Worm (Caenorhabditis elegans) whole organism, young adult: ENCODE measurements around the gene sea-2.
A peak's percentile ranks its signal among the peaks of the same experiment; 100 is the strongest.

Source experiments
- B0336.3 ChIP-seq: fragments of 200-800 bp; sonication (Bioruptor generic); IDR thresholded peaks from 2 replicates; pipeline ENCODE4 v1.3.6; 2022; ENCODE audit warnings: missing genetic modification characterization, missing compliant biosample characterization
- C06A6.2 ChIP-seq: fragments of 200-800 bp; sonication (Bioruptor generic); conservative IDR thresholded peaks from 2 replicates; pipeline ENCODE4 v1.3.6; 2022; ENCODE audit warnings: missing genetic modification characterization, missing compliant biosample characterization
- F23B12.7 ChIP-seq: sonication (generic microtip); optimal IDR thresholded peaks from 2 replicates; lab custom pipeline; 2017; ENCODE audit warnings: missing genetic modification characterization, mild to moderate bottlenecking, missing compliant biosample characterization, antibody characterized with exemption, moderate library complexity; ENCODE audit not compliant: insufficient read depth
- F39B2.1 ChIP-seq: fragments of 200-800 bp; sonication (Bioruptor generic); IDR thresholded peaks from 2 replicates; pipeline ENCODE4 v1.3.6; 2022; ENCODE audit warnings: missing genetic modification reagents, missing genetic modification characterization, missing compliant biosample characterization
- K11D2.4 ChIP-seq: fragments of 200-800 bp; sonication (Bioruptor generic); IDR thresholded peaks from 2 replicates; pipeline ENCODE4 v1.3.6; 2022; ENCODE audit warnings: missing genetic modification reagents, missing genetic modification characterization, missing compliant biosample characterization
- K12H6.12 ChIP-seq: fragments of 200-800 bp; sonication (Bioruptor generic); optimal IDR thresholded peaks from 2 replicates; lab custom pipeline; 2018; ENCODE audit warnings: mild to moderate bottlenecking, missing genetic modification characterization, missing compliant biosample characterization
- T26A5.8 ChIP-seq: sonication (generic microtip); optimal IDR thresholded peaks from 2 replicates; lab custom pipeline; 2016; ENCODE audit warnings: missing genetic modification characterization, missing compliant biosample characterization
- Y53F4B.3 ChIP-seq: fragments of 200-800 bp; sonication (Bioruptor generic); IDR thresholded peaks from 2 replicates; pipeline ENCODE4 v1.3.6; 2022; ENCODE audit warnings: missing genetic modification reagents, missing genetic modification characterization, missing compliant biosample characterization
- ZK185.1 ChIP-seq: sonication (generic microtip); optimal IDR thresholded peaks from 2 replicates; lab custom pipeline; 2016; ENCODE audit warnings: mild to moderate bottlenecking, missing genetic modification characterization, missing compliant biosample characterization; ENCODE audit not compliant: poor library complexity, severe bottlenecking
- atf-7 ChIP-seq: sonication (generic microtip); optimal IDR thresholded peaks from 2 replicates; lab custom pipeline; 2017; ENCODE audit warnings: mild to moderate bottlenecking, missing genetic modification characterization, missing compliant biosample characterization
- athp-1 ChIP-seq: sonication (generic microtip); optimal IDR thresholded peaks from 2 replicates; lab custom pipeline; 2017; ENCODE audit warnings: mild to moderate bottlenecking, missing genetic modification characterization, missing compliant biosample characterization
- attf-3 ChIP-seq: fragments of 200-800 bp; sonication (Bioruptor generic); conservative IDR thresholded peaks from 2 replicates; pipeline ENCODE4 v1.3.6; 2022; ENCODE audit warnings: missing genetic modification reagents, missing genetic modification characterization, missing compliant biosample characterization
- attf-5 ChIP-seq: fragments of 200-800 bp; sonication (Bioruptor generic); optimal IDR thresholded peaks from 2 replicates; lab custom pipeline; 2018; ENCODE audit warnings: mild to moderate bottlenecking, missing genetic modification characterization, missing compliant biosample characterization
- ccch-3 ChIP-seq: fragments of 200-800 bp; sonication (Bioruptor generic); optimal IDR thresholded peaks from 2 replicates; lab custom pipeline; 2018; ENCODE audit warnings: mild to moderate bottlenecking, missing genetic modification characterization, missing compliant biosample characterization
- cebp-1 ChIP-seq, 2 experiments: fragments of 200-800 bp in 1 of 2; sonication (Bioruptor generic) in 1 of 2; sonication (generic microtip) in 1 of 2; IDR thresholded peaks in 1 of 2; optimal IDR thresholded peaks in 1 of 2; 2 replicates each; pipeline versions ENCODE4 v1.3.6 to Lab custom; 2017 to 2022; ENCODE audit warnings: missing compliant biosample characterization in 2 of 2, missing genetic modification characterization in 2 of 2, mild to moderate bottlenecking in 1 of 2, missing genetic modification reagents in 1 of 2, moderate library complexity in 1 of 2
- ceh-100 ChIP-seq: fragments of 200-800 bp; sonication (Bioruptor generic); IDR thresholded peaks from 2 replicates; pipeline ENCODE4 v1.3.6; 2022; ENCODE audit warnings: missing genetic modification reagents, missing genetic modification characterization, missing compliant biosample characterization
- ceh-27 ChIP-seq: fragments of 200-800 bp; sonication (Bioruptor generic); optimal IDR thresholded peaks from 2 replicates; lab custom pipeline; 2018; ENCODE audit warnings: mild to moderate bottlenecking, missing genetic modification characterization, moderate library complexity, missing compliant biosample characterization
- chd-7 ChIP-seq: sonication (generic microtip); optimal IDR thresholded peaks from 2 replicates; lab custom pipeline; 2016; ENCODE audit warnings: mild to moderate bottlenecking, missing genetic modification characterization, moderate library complexity, missing compliant biosample characterization
- dox-1 ChIP-seq: fragments of 200-800 bp; sonication (Bioruptor generic); IDR thresholded peaks from 2 replicates; pipeline ENCODE4 v1.3.6; 2022; ENCODE audit warnings: missing genetic modification reagents, missing genetic modification characterization, missing compliant biosample characterization
- egl-18 ChIP-seq: fragments of 200-800 bp; sonication (Bioruptor generic); IDR thresholded peaks from 2 replicates; pipeline ENCODE4 v1.3.6; 2022; ENCODE audit warnings: missing genetic modification reagents, missing genetic modification characterization, missing compliant biosample characterization
- egl-44 ChIP-seq: fragments of 200-800 bp; sonication (Bioruptor generic); IDR thresholded peaks from 2 replicates; pipeline ENCODE4 v1.3.6; 2022; ENCODE audit warnings: missing genetic modification reagents, missing genetic modification characterization, missing compliant biosample characterization
- ekl-4 ChIP-seq: fragments of 200-800 bp; sonication (Bioruptor generic); IDR thresholded peaks from 2 replicates; pipeline ENCODE4 v1.3.6; 2022; ENCODE audit warnings: missing genetic modification reagents, missing genetic modification characterization, missing compliant biosample characterization
- hmg-1.2 ChIP-seq: fragments of 200-800 bp; sonication (Bioruptor generic); IDR thresholded peaks from 2 replicates; pipeline ENCODE4 v1.3.6; 2022; ENCODE audit warnings: missing genetic modification reagents, missing genetic modification characterization, missing compliant biosample characterization
- hrde-1 ChIP-seq: sonication (generic microtip); optimal IDR thresholded peaks from 2 replicates; lab custom pipeline; 2016; ENCODE audit warnings: missing genetic modification characterization, mild to moderate bottlenecking, missing compliant biosample characterization, moderate library complexity, missing genotype, missing genetic modification reagents, borderline replicate concordance
- hsf-1 ChIP-seq: fragments of 200-800 bp; sonication (Bioruptor generic); IDR thresholded peaks from 2 replicates; pipeline ENCODE4 v1.3.6; 2022; ENCODE audit warnings: missing genetic modification reagents, missing genetic modification characterization, missing compliant biosample characterization
- let-607 ChIP-seq, 2 experiments: fragments of 200-800 bp in 1 of 2; sonication (Bioruptor generic) in 1 of 2; sonication (generic microtip) in 1 of 2; optimal IDR thresholded peaks; 2 replicates each; lab custom pipeline; 2016 to 2018; ENCODE audit warnings: mild to moderate bottlenecking in 2 of 2, missing compliant biosample characterization in 2 of 2, missing genetic modification characterization in 2 of 2, moderate library complexity in 2 of 2, missing genotype in 1 of 2
- lin-26 ChIP-seq: fragments of 200-800 bp; sonication (Bioruptor generic); IDR thresholded peaks from 2 replicates; pipeline ENCODE4 v1.3.6; 2022; ENCODE audit warnings: missing genetic modification reagents, missing genetic modification characterization, missing compliant biosample characterization
- lin-40 ChIP-seq: sonication (generic microtip); optimal IDR thresholded peaks from 2 replicates; lab custom pipeline; 2016; ENCODE audit warnings: missing genetic modification characterization, mild to moderate bottlenecking, missing compliant biosample characterization, missing genotype, missing genetic modification reagents
- lin-54 ChIP-seq: fragments of 200-800 bp; sonication (Bioruptor generic); optimal IDR thresholded peaks from 2 replicates; lab custom pipeline; 2018; ENCODE audit warnings: mild to moderate bottlenecking, missing genetic modification characterization, missing compliant biosample characterization
- lir-1 ChIP-seq: fragments of 200-800 bp; sonication (Bioruptor generic); conservative IDR thresholded peaks from 2 replicates; pipeline ENCODE4 v1.3.6; 2022; ENCODE audit warnings: missing genetic modification reagents, missing genetic modification characterization, missing compliant biosample characterization
- lsy-27 ChIP-seq: sonication (generic microtip); optimal IDR thresholded peaks from 2 replicates; lab custom pipeline; 2017; ENCODE audit warnings: missing genetic modification characterization, mild to moderate bottlenecking, missing compliant biosample characterization, antibody characterized with exemption, missing genotype, borderline replicate concordance; ENCODE audit not compliant: insufficient read depth
- madf-10 ChIP-seq: sonication (generic microtip); optimal IDR thresholded peaks from 2 replicates; lab custom pipeline; 2016; ENCODE audit warnings: mild to moderate bottlenecking, missing genetic modification characterization, missing compliant biosample characterization
- mcd-1 ChIP-seq: fragments of 200-800 bp; sonication (Bioruptor generic); IDR thresholded peaks from 2 replicates; pipeline ENCODE4 v1.3.6; 2022; ENCODE audit warnings: missing genetic modification reagents, missing genetic modification characterization, missing compliant biosample characterization
- nfyb-1 ChIP-seq: fragments of 200-800 bp; sonication (Bioruptor generic); IDR thresholded peaks from 2 replicates; pipeline ENCODE4 v1.3.6; 2022; ENCODE audit warnings: missing genetic modification reagents, missing genetic modification characterization, missing compliant biosample characterization
- nhr-120 ChIP-seq: fragments of 200-800 bp; sonication (Bioruptor generic); IDR thresholded peaks from 2 replicates; pipeline ENCODE4 v1.3.6; 2022; ENCODE audit warnings: missing genetic modification characterization, missing compliant biosample characterization
- nhr-179 ChIP-seq: sonication (generic microtip); optimal IDR thresholded peaks from 2 replicates; lab custom pipeline; 2016; ENCODE audit warnings: mild to moderate bottlenecking, missing genetic modification characterization, missing compliant biosample characterization
- nhr-80 ChIP-seq: sonication (generic microtip); optimal IDR thresholded peaks from 2 replicates; lab custom pipeline; 2016; ENCODE audit warnings: missing genetic modification characterization, missing compliant biosample characterization
- nhr-90 ChIP-seq: sonication (generic microtip); optimal IDR thresholded peaks from 2 replicates; lab custom pipeline; 2016; ENCODE audit warnings: missing genotype, mild to moderate bottlenecking, missing genetic modification characterization, missing compliant biosample characterization
- pha-4 ChIP-seq: fragments of 150-350 bp; sonication (generic microtip); optimal IDR thresholded peaks from 2 replicates; lab custom pipeline; 2014; ENCODE audit warnings: missing biosample characterization, missing genetic modification reagents, missing genetic modification characterization
- sea-2 ChIP-seq: fragments of 200-800 bp; sonication (Bioruptor generic); IDR thresholded peaks from 2 replicates; pipeline ENCODE4 v1.3.6; 2022; ENCODE audit warnings: missing genetic modification characterization, missing compliant biosample characterization
- snpc-4 ChIP-seq, 5 experiments: fragments of 150-350 bp in 1 of 5; sonication (generic microtip) in 4 of 5; optimal IDR thresholded peaks; 2 replicates each; lab custom pipeline; 2014 to 2018; ENCODE audit warnings: missing genetic modification characterization in 5 of 5, missing biosample characterization in 3 of 5, antibody characterized with exemption in 2 of 5, mild to moderate bottlenecking in 2 of 5, missing compliant biosample characterization in 2 of 5, missing genotype in 2 of 5, moderate library complexity in 2 of 5, missing genetic modification reagents in 1 of 5
- somi-1 ChIP-seq: fragments of 200-800 bp; sonication (Bioruptor generic); optimal IDR thresholded peaks from 2 replicates; lab custom pipeline; 2018; ENCODE audit warnings: mild to moderate bottlenecking, missing genetic modification characterization, missing compliant biosample characterization
- zfh-2 ChIP-seq: fragments of 200-800 bp; sonication (Bioruptor generic); conservative IDR thresholded peaks from 2 replicates; pipeline ENCODE4 v1.3.6; 2022; ENCODE audit warnings: missing genetic modification reagents, missing genetic modification characterization, missing compliant biosample characterization
- zim-3 ChIP-seq: sonication (generic microtip); optimal IDR thresholded peaks from 2 replicates; lab custom pipeline; 2017; ENCODE audit warnings: mild to moderate bottlenecking, missing genetic modification characterization, moderate library complexity, missing compliant biosample characterization
- ztf-22 ChIP-seq: fragments of 200-800 bp; sonication (Bioruptor generic); optimal IDR thresholded peaks from 2 replicates; lab custom pipeline; 2018; ENCODE audit warnings: mild to moderate bottlenecking, missing genetic modification characterization, moderate library complexity, missing compliant biosample characterization

sea-2 gene

DNA sequence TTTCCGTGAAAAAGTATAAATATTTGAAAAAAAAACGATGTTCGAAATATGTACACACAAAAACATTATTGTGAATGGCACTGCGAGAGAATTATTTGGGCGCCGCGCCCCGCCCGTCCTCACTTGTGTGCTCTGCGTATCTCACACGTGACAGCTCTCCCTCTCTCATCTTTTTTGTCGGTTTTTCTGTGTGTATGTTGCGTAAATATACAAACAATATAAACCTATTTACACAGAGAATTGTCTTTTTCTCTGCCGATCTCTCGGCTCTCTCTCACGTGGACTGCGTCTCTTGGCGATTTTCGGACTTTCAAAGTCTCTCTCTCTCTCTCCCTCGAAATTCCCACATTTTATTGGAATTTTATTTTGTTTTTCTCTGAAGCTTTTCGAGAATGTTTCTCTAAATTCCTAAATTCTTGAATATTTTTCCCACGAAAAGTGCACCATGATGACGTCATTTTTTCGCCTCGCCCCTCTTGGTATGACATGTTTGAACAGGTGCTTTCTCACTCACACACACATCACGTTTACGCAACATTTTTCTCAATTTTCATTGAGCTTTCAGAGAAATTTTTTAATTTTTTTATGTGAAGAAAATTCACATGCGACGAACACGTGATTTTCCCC, 8.6 kb downstream of the sea-2 start:
- TF ChIP-seq zim-3 (tag; lab: Kevin White, UChicago) (no peak), chd-7 (tag; lab: Kevin White, UChicago) (peak; percentile 18), F39B2.1 (GFP tag; lab: Robert Waterston, UW) (no peak), B0336.3 (peak; percentile 62; the same call in 1 of the 2 replicates), hrde-1 (no peak), nhr-80 (tag; lab: Kevin White, UChicago) (peak; percentile 85), madf-10 (tag; lab: Kevin White, UChicago) (peak; percentile 37), Y53F4B.3 (GFP tag; lab: Robert Waterston, UW) (no peak), C06A6.2 (GFP tag; lab: Robert Waterston, UW) (0 out of 2 replicates have a peak, but pooled peaks have one; percentile 17), ceh-100 (GFP tag; lab: Robert Waterston, UW) (no peak), pha-4 (tag; lab: Kevin White, UChicago) (peak; percentile 50), athp-1 (tag; lab: Kevin White, UChicago) (peak; percentile 18), attf-3 (GFP tag; lab: Robert Waterston, UW) (no peak), F23B12.7 (tag; lab: Kevin White, UChicago) (peak; percentile 17), snpc-4 (GFP tag; optimal IDR thresholded peaks at IDR 0.05; lab: Kevin White, UChicago) (no peak), snpc-4 (tag; optimal IDR thresholded peaks at IDR 0.05; lab: Kevin White, UChicago) (peak in 3 of 4 experiments; percentile 24 to 48 (median 27)), zfh-2 (GFP tag; lab: Robert Waterston, UW) (peak; percentile 87), T26A5.8 (tag; lab: Kevin White, UChicago) (no peak), atf-7 (peak; percentile 83), ztf-22 (GFP tag; lab: Kevin White, UChicago) (peak; percentile 38), nfyb-1 (peak; percentile 76; the same call in 1 of the 2 replicates), nhr-120 (GFP tag; lab: Robert Waterston, UW) (no peak), lir-1 (GFP tag; lab: Robert Waterston, UW) (peak; percentile 31; the same call in 1 of the 2 replicates), hmg-1.2 (peak; percentile 61; the same call in 1 of the 2 replicates), ekl-4 (peak; percentile 51; the same call in 1 of the 2 replicates), K11D2.4 (GFP tag; lab: Robert Waterston, UW) (peak; percentile 62; the same call in 1 of the 2 replicates), egl-18 (GFP tag; lab: Robert Waterston, UW) (0 out of 2 replicates have a peak, but pooled peaks have one; percentile 39), lin-40 (tag; lab: Kevin White, UChicago) (peak; percentile 56), dox-1 (GFP tag; lab: Robert Waterston, UW) (peak; percentile 68), attf-5 (GFP tag; lab: Kevin White, UChicago) (peak; percentile 79), hsf-1 (GFP tag; lab: Robert Waterston, UW) (no peak), lin-54 (GFP tag; lab: Kevin White, UChicago) (peak; percentile 3), lsy-27 (tag; lab: Kevin White, UChicago) (no peak), egl-44 (peak; percentile 45; the same call in 1 of the 2 replicates), ccch-3 (GFP tag; lab: Kevin White, UChicago) (no peak), somi-1 (GFP tag; lab: Kevin White, UChicago) (no peak), K12H6.12 (peak; percentile 85), ceh-27 (peak; percentile 73), lin-26 (GFP tag; lab: Robert Waterston, UW) (no peak), let-607 (tag; optimal IDR thresholded peaks at IDR 0.05; lab: Kevin White, UChicago) (peak in 1 of 2 experiments; percentile 55), cebp-1 (GFP tag; IDR thresholded peaks at IDR 0.05; lab: Robert Waterston, UW) (peak; percentile 30; the same call in 1 of the 2 replicates), cebp-1 (tag; optimal IDR thresholded peaks at IDR 0.05; lab: Kevin White, UChicago) (peak; percentile 78), nhr-179 (tag; lab: Kevin White, UChicago) (no peak), ZK185.1 (tag; lab: Kevin White, UChicago) (peak; percentile 76), sea-2 (GFP tag; lab: Robert Waterston, UW) (peak; percentile 51; the same call in 1 of the 2 replicates), nhr-90 (peak; percentile 43), mcd-1 (peak; percentile 31; the same call in 1 of the 2 replicates)
